Fruit fly (Drosophila melanogaster) whole organism, embryonic: ENCODE measurements around the gene CG14339.
A peak's percentile ranks its signal among the peaks of the same experiment; 100 is the strongest.

ENCODE experiments used
- CG10274 ChIP-seq: fragments of 200-800 bp; sonication (Bioruptor generic); optimal IDR thresholded peaks from 3 replicates; lab custom pipeline; 2017; ENCODE audit warnings: missing biosample characterization, mild to moderate bottlenecking, missing genetic modification characterization
- CG10431 ChIP-seq: fragments of 200-800 bp; sonication (Bioruptor generic); optimal IDR thresholded peaks from 3 replicates; lab custom pipeline; 2018; ENCODE audit warnings: missing biosample characterization, mild to moderate bottlenecking, missing genetic modification characterization
- CG10543 ChIP-seq: fragments of 200-800 bp; sonication (Bioruptor generic); optimal IDR thresholded peaks from 3 replicates; lab custom pipeline; 2017; ENCODE audit warnings: missing biosample characterization, mild to moderate bottlenecking, missing genetic modification characterization, moderate library complexity
- CG11560 ChIP-seq: fragments of 200-800 bp; sonication (Bioruptor generic); IDR thresholded peaks from 3 replicates; pipeline ENCODE4 v1.3.6; 2022; ENCODE audit warnings: missing biosample characterization, missing genetic modification characterization
- CG12071 ChIP-seq: fragments of 200-800 bp; sonication (Bioruptor generic); optimal IDR thresholded peaks from 3 replicates; lab custom pipeline; 2018; ENCODE audit warnings: missing biosample characterization, mild to moderate bottlenecking, missing genetic modification characterization
- CG12391 ChIP-seq: fragments of 200-800 bp; sonication (Bioruptor generic); optimal IDR thresholded peaks from 3 replicates; lab custom pipeline; 2018; ENCODE audit warnings: missing biosample characterization, mild to moderate bottlenecking, missing genetic modification characterization, moderate library complexity
- CG14667 ChIP-seq: fragments of 200-800 bp; sonication (Bioruptor generic); IDR thresholded peaks from 2 replicates; pipeline ENCODE4 v1.3.6; 2022; ENCODE audit warnings: missing biosample characterization, missing genetic modification characterization
- CG15479 ChIP-seq: fragments of 200-800 bp; sonication (Bioruptor generic); optimal IDR thresholded peaks from 3 replicates; lab custom pipeline; 2019; ENCODE audit warnings: missing biosample characterization, mild to moderate bottlenecking, missing genetic modification characterization, moderate library complexity
- CG15514 ChIP-seq: fragments of 200-800 bp; sonication (Bioruptor generic); optimal IDR thresholded peaks from 3 replicates; lab custom pipeline; 2017; ENCODE audit warnings: missing biosample characterization, missing genetic modification characterization, mild to moderate bottlenecking, moderate library complexity, missing genetic modification reagents
- CG17829 ChIP-seq: fragments of 200-800 bp; optimal IDR thresholded peaks from 2 replicates; lab custom pipeline; 2019; ENCODE audit warnings: missing biosample characterization, mild to moderate bottlenecking, missing genetic modification characterization, moderate library complexity
- CG30403 ChIP-seq: fragments of 200-800 bp; sonication (Bioruptor generic); optimal IDR thresholded peaks from 3 replicates; lab custom pipeline; 2016; ENCODE audit warnings: missing biosample characterization, missing genetic modification characterization
- CG4360 ChIP-seq: fragments of 200-800 bp; sonication (Bioruptor generic); IDR thresholded peaks from 2 replicates; pipeline ENCODE4 v1.3.6; 2022; ENCODE audit warnings: missing biosample characterization, missing genetic modification characterization
- CG4424 ChIP-seq: fragments of 200-800 bp; sonication (Bioruptor generic); optimal IDR thresholded peaks from 3 replicates; lab custom pipeline; 2016; ENCODE audit warnings: missing biosample characterization, missing genetic modification characterization
- CG6654 ChIP-seq: fragments of 200-800 bp; sonication (Bioruptor generic); optimal IDR thresholded peaks from 2 replicates; lab custom pipeline; 2017; ENCODE audit warnings: missing biosample characterization, mild to moderate bottlenecking, missing genetic modification characterization
- CG7357 ChIP-seq: fragments of 200-800 bp; sonication (Bioruptor generic); IDR thresholded peaks from 3 replicates; pipeline ENCODE4 v1.3.6; 2022; ENCODE audit warnings: missing biosample characterization, missing genetic modification characterization
- CG7556 ChIP-seq: fragments of 200-800 bp; sonication (Bioruptor generic); optimal IDR thresholded peaks from 2 replicates; lab custom pipeline; 2017; ENCODE audit warnings: missing biosample characterization, mild to moderate bottlenecking, missing genetic modification characterization
- CG8281 ChIP-seq: fragments of 200-800 bp; sonication (Bioruptor generic); optimal IDR thresholded peaks from 2 replicates; lab custom pipeline; 2018; ENCODE audit warnings: missing biosample characterization, mild to moderate bottlenecking, missing genetic modification characterization, moderate library complexity
- CG8290 ChIP-seq, 3 experiments: fragments of 200-800 bp; sonication (Bioruptor generic); optimal IDR thresholded peaks; 2 replicates each; lab custom pipeline; 2016 to 2019; ENCODE audit warnings: missing biosample characterization in 3 of 3, missing genetic modification characterization in 3 of 3, mild to moderate bottlenecking in 2 of 3, moderate library complexity in 1 of 3
- CG9932 ChIP-seq: fragments of 200-800 bp; sonication (Bioruptor generic); IDR thresholded peaks from 2 replicates; pipeline ENCODE4 v1.3.6; 2022; ENCODE audit warnings: missing biosample characterization, missing genetic modification characterization
- CkIIα-i1 ChIP-seq: fragments of 200-800 bp; sonication (Bioruptor generic); IDR thresholded peaks from 2 replicates; pipeline ENCODE4 v1.3.6; 2022; ENCODE audit warnings: missing biosample characterization, missing genetic modification characterization
- Dad ChIP-seq: fragments of 200-800 bp; sonication (Bioruptor generic); optimal IDR thresholded peaks from 3 replicates; lab custom pipeline; 2016; ENCODE audit warnings: missing biosample characterization, missing genetic modification characterization
- Dip3 ChIP-seq: fragments of 200-800 bp; sonication (Bioruptor generic); optimal IDR thresholded peaks from 3 replicates; lab custom pipeline; 2016; ENCODE audit warnings: missing biosample characterization, missing genetic modification characterization
- GATAe ChIP-seq: fragments of 200-800 bp; sonication (Bioruptor generic); conservative IDR thresholded peaks from 2 replicates; pipeline ENCODE4 v1.3.6; 2022; ENCODE audit warnings: missing biosample characterization, missing genetic modification characterization
- H15 ChIP-seq: fragments of 200-800 bp; sonication (Bioruptor generic); IDR thresholded peaks from 3 replicates; pipeline ENCODE4 v1.3.6; 2022; ENCODE audit warnings: missing biosample characterization, missing genetic modification characterization
- H2.0 ChIP-seq: fragments of 200-800 bp; sonication (Bioruptor generic); IDR thresholded peaks from 2 replicates; pipeline ENCODE4 v1.3.6; 2022; ENCODE audit warnings: missing biosample characterization, missing genetic modification characterization
- Hr3 ChIP-seq: fragments of 200-800 bp; sonication (Bioruptor generic); optimal IDR thresholded peaks from 3 replicates; lab custom pipeline; 2016; ENCODE audit warnings: missing biosample characterization, missing genetic modification characterization
- Kr ChIP-seq: fragments of 200-800 bp; sonication (Bioruptor generic); optimal IDR thresholded peaks from 2 replicates; lab custom pipeline; 2017; ENCODE audit warnings: missing biosample characterization, mild to moderate bottlenecking, missing genetic modification characterization
- MESR4 ChIP-seq: fragments of 200-800 bp; sonication (Bioruptor generic); optimal IDR thresholded peaks from 2 replicates; lab custom pipeline; 2018; ENCODE audit warnings: missing biosample characterization, mild to moderate bottlenecking, missing genetic modification characterization, moderate library complexity
- Neu2 ChIP-seq: fragments of 200-800 bp; sonication (Bioruptor generic); optimal IDR thresholded peaks from 3 replicates; lab custom pipeline; 2016; ENCODE audit warnings: missing biosample characterization, missing genetic modification characterization, borderline replicate concordance
- Oli ChIP-seq: fragments of 200-800 bp; sonication (Bioruptor generic); optimal IDR thresholded peaks from 2 replicates; lab custom pipeline; 2018; ENCODE audit warnings: missing biosample characterization, mild to moderate bottlenecking, missing genetic modification characterization, moderate library complexity
- Ptx1 ChIP-seq: fragments of 200-800 bp; sonication (Bioruptor generic); IDR thresholded peaks from 2 replicates; pipeline ENCODE4 v1.3.6; 2022; ENCODE audit warnings: missing biosample characterization, missing genetic modification characterization
- Trl ChIP-seq, 3 experiments: fragments of >200 bp in 2 of 3; fragments of 200-800 bp in 1 of 3; sonication (Bioruptor generic) in 1 of 3; optimal IDR thresholded peaks; 2 replicates in 1 of 3; 3 replicates in 2 of 3; lab custom pipeline; 2016 to 2017; ENCODE audit warnings: missing biosample characterization in 1 of 3, missing genetic modification characterization in 1 of 3
- Xrp1 ChIP-seq: fragments of 200-800 bp; sonication (Bioruptor generic); IDR thresholded peaks from 2 replicates; pipeline ENCODE4 v1.3.6; 2022; ENCODE audit warnings: missing biosample characterization, missing genetic modification characterization
- cg ChIP-seq: fragments of 200-800 bp; sonication (Bioruptor generic); optimal IDR thresholded peaks from 3 replicates; lab custom pipeline; 2019; ENCODE audit warnings: missing biosample characterization, mild to moderate bottlenecking, missing genetic modification characterization, moderate library complexity
- croc ChIP-seq: fragments of 200-800 bp; sonication (Bioruptor generic); conservative IDR thresholded peaks from 3 replicates; pipeline ENCODE4 v1.3.6; 2022; ENCODE audit warnings: missing biosample characterization, missing genetic modification characterization
- crol ChIP-seq: fragments of 200-800 bp; sonication (Bioruptor generic); IDR thresholded peaks from 2 replicates; pipeline ENCODE4 v1.3.6; 2022; ENCODE audit warnings: missing biosample characterization, missing genetic modification characterization
- dimm ChIP-seq: fragments of 200-800 bp; sonication (Bioruptor generic); IDR thresholded peaks from 2 replicates; pipeline ENCODE4 v1.3.6; 2022; ENCODE audit warnings: missing biosample characterization, missing genetic modification characterization
- disco-r ChIP-seq: fragments of 200-800 bp; sonication (Bioruptor generic); optimal IDR thresholded peaks from 2 replicates; lab custom pipeline; 2016; ENCODE audit warnings: missing biosample characterization, missing genetic modification characterization
- fd64A ChIP-seq: fragments of 200-800 bp; sonication (Bioruptor generic); optimal IDR thresholded peaks from 3 replicates; lab custom pipeline; 2018; ENCODE audit warnings: missing biosample characterization, mild to moderate bottlenecking, missing genetic modification characterization
- gce ChIP-seq: fragments of 200-800 bp; sonication (Bioruptor generic); IDR thresholded peaks from 3 replicates; pipeline ENCODE4 v1.3.6; 2022; ENCODE audit warnings: missing biosample characterization, missing genetic modification characterization
- gsb-n ChIP-seq: fragments of 200-800 bp; sonication (Bioruptor generic); optimal IDR thresholded peaks from 3 replicates; lab custom pipeline; 2018; ENCODE audit warnings: missing biosample characterization, mild to moderate bottlenecking, missing genetic modification characterization
- pb ChIP-seq: fragments of 200-800 bp; sonication (Bioruptor generic); optimal IDR thresholded peaks from 3 replicates; lab custom pipeline; 2016; ENCODE audit warnings: missing biosample characterization, missing genetic modification characterization
- peb ChIP-seq: fragments of 200-800 bp; sonication (Bioruptor generic); IDR thresholded peaks from 2 replicates; pipeline ENCODE4 v1.3.6; 2022; ENCODE audit warnings: missing biosample characterization, missing genetic modification characterization
- phol ChIP-seq: fragments of 200-800 bp; sonication (Bioruptor generic); optimal IDR thresholded peaks from 3 replicates; lab custom pipeline; 2018; ENCODE audit warnings: missing biosample characterization, mild to moderate bottlenecking, missing genetic modification characterization, moderate library complexity
- sens ChIP-seq: fragments of 200-800 bp; sonication (Bioruptor generic); peaks from one replicate; lab custom pipeline; 2016; ENCODE audit warnings: missing biosample characterization, missing genetic modification characterization
- shn ChIP-seq: fragments of 200-800 bp; sonication (Bioruptor generic); optimal IDR thresholded peaks from 3 replicates; lab custom pipeline; 2016; ENCODE audit warnings: missing biosample characterization, missing genetic modification characterization
- sqz ChIP-seq: fragments of 200-800 bp; sonication (Bioruptor generic); optimal IDR thresholded peaks from 3 replicates; lab custom pipeline; 2018; ENCODE audit warnings: missing biosample characterization, mild to moderate bottlenecking, missing genetic modification characterization
- tna ChIP-seq: fragments of 200-800 bp; sonication (Bioruptor generic); IDR thresholded peaks from 2 replicates; pipeline ENCODE4 v1.3.6; 2022; ENCODE audit warnings: missing biosample characterization, missing genetic modification characterization; ENCODE audit not compliant: partially characterized antibody
- ttk ChIP-seq: fragments of 200-800 bp; sonication (Bioruptor generic); IDR thresholded peaks from 2 replicates; pipeline ENCODE4 v2.1.2; 2022; ENCODE audit warnings: missing biosample characterization, missing genetic modification characterization
- zen ChIP-seq: fragments of 200-800 bp; sonication (Bioruptor generic); optimal IDR thresholded peaks from 3 replicates; lab custom pipeline; 2018; ENCODE audit warnings: missing biosample characterization, mild to moderate bottlenecking, missing genetic modification characterization, moderate library complexity

CG14339 gene

dm6 chr2L:1108029-1108688, at the start of gene CG14339, which contains the start of gene PolrMT:
Gene CG14339 (plus strand): TSS chr2L:1108540.
Gene PolrMT (minus strand): TSS chr2L:1108373.
- TF ChIP-seq CG15514 (GFP tag; lab: Kevin White, UChicago) (peak; percentile 39), phol (peak; percentile 38), Dad (GFP tag; lab: Kevin White, UChicago) (peak; percentile 60), CkIIα-i1 (no peak), CG10543 (GFP tag; lab: Kevin White, UChicago) (peak; percentile 43), CG12391 (peak; percentile 46), CG9932 (peak; percentile 47), sqz (GFP tag; lab: Kevin White, UChicago) (no peak), disco-r (GFP tag; lab: Kevin White, UChicago) (no peak), shn (peak; percentile 25), GATAe (GFP tag; lab: Robert Waterston, UW) (no peak), CG30403 (GFP tag; lab: Kevin White, UChicago) (peak; percentile 58), MESR4 (peak; percentile 72), CG10274 (no peak), CG4360 (GFP tag; lab: Robert Waterston, UW) (peak; percentile 97), CG8290 (GFP tag; optimal IDR thresholded peaks at IDR 0.05; lab: Kevin White, UChicago) (no peak), CG8290 (tag; optimal IDR thresholded peaks at IDR 0.05; lab: Kevin White, UChicago) (no peak), Oli (tag; lab: Kevin White, UChicago) (no peak), croc (GFP tag; lab: Robert Waterston, UW) (no peak; the same call in 2 of the 3 replicates), fd64A (GFP tag; lab: Kevin White, UChicago) (no peak), tna (GFP tag; lab: Robert Waterston, UW) (0 out of 2 replicates have a peak, but pooled peaks have one; percentile 34), Ptx1 (GFP tag; lab: Robert Waterston, UW) (no peak), Kr (GFP tag; lab: Kevin White, UChicago) (no peak), CG12071 (GFP tag; lab: Kevin White, UChicago) (no peak), sens (GFP tag; lab: Kevin White, UChicago) (peak; percentile 96), CG15479 (GFP tag; lab: Kevin White, UChicago) (peak; percentile 34), gce (no peak), Xrp1 (GFP tag; lab: Robert Waterston, UW) (0 out of 2 replicates have a peak, but pooled peaks have one; percentile 15), CG6654 (GFP tag; lab: Kevin White, UChicago) (no peak), CG11560 (no peak), cg (GFP tag; lab: Kevin White, UChicago) (no peak), Trl (optimal IDR thresholded peaks at IDR 0.05; lab: Kevin White, UChicago) (no peak), Trl (GFP tag; optimal IDR thresholded peaks at IDR 0.05; lab: Kevin White, UChicago) (peak; percentile 54), CG14667 (GFP tag; lab: Robert Waterston, UW) (no peak), pb (GFP tag; lab: Kevin White, UChicago) (no peak), dimm (GFP tag; lab: Robert Waterston, UW) (no peak), Hr3 (GFP tag; lab: Kevin White, UChicago) (peak; percentile 35), CG10431 (GFP tag; lab: Kevin White, UChicago) (no peak), ttk (GFP tag; lab: Robert Waterston, UW) (no peak), CG7556 (GFP tag; lab: Kevin White, UChicago) (no peak), CG17829 (tag; lab: Kevin White, UChicago) (peak; percentile 35), H15 (GFP tag; lab: Robert Waterston, UW) (no peak), Neu2 (GFP tag; lab: Kevin White, UChicago) (peak; percentile 2), Dip3 (GFP tag; lab: Kevin White, UChicago) (peak; percentile 13), CG8281 (no peak), CG7357 (no peak), CG4424 (GFP tag; lab: Kevin White, UChicago) (peak; percentile 42), peb (GFP tag; lab: Robert Waterston, UW) (no peak), crol (GFP tag; lab: Robert Waterston, UW) (no peak), zen (tag; lab: Kevin White, UChicago) (peak; percentile 26), H2.0 (0 out of 2 replicates have a peak, but pooled peaks have one; percentile 5), gsb-n (tag; lab: Kevin White, UChicago) (no peak)
